Worm (Caenorhabditis elegans): ENCODE results near the gene clec-263.

DNA sequence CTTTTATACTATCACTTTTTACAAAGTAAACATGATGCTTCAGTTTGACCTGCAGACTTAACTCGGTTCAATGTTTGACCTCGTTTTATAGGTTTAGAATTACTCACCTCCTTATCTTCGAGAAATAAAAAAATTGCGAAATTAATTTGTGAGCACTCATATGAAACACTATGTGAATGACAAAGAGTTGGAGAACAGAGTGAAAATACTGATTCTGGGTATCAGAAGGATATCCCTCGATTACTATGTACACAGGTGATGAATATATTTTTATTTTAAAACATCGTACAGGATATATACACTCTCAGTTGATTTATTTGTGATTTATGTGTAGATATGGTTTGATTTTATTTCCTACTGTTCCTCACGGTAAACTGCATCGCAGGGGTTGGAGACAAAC, 18.2 kb upstream of the clec-263 start, which contains the start of gene Y38H6C.23:
- TF ChIP-seq unc-62 (GFP tag; optimal IDR thresholded peaks at IDR 0.05) (no peak), flh-1 (GFP tag; optimal IDR thresholded peaks at IDR 0.05) (no peak), unc-39 (tag; optimal IDR thresholded peaks at IDR 0.05) (no peak), lsy-2 (tag; optimal IDR thresholded peaks at IDR 0.05) (no peak), nhr-237 (tag; optimal IDR thresholded peaks at IDR 0.05) (no peak), pha-4 (tag; optimal IDR thresholded peaks at IDR 0.05) (no peak), lin-13 (tag; optimal IDR thresholded peaks at IDR 0.05) (no peak), nhr-28 (tag; optimal IDR thresholded peaks at IDR 0.05) (no peak), ces-1 (GFP tag; optimal IDR thresholded peaks at IDR 0.05) (no peak), nhr-2 (tag; optimal IDR thresholded peaks at IDR 0.05) (no peak), ztf-11 (tag; optimal IDR thresholded peaks at IDR 0.05) (no peak), ham-2 (GFP tag; optimal IDR thresholded peaks at IDR 0.05) (no peak)
